Fruit fly (Drosophila melanogaster): ENCODE measurements around the gene Ciz1.
A peak's percentile ranks its signal among the peaks of the same experiment; 100 is the strongest.

dm6 chr3L:9853140-9853746, 11.2 kb upstream of the Ciz1 start:
- TF ChIP-seq dmrt93B (GFP tag; optimal IDR thresholded peaks at IDR 0.05) (no peak), pan (optimal IDR thresholded peaks at IDR 0.05) (no peak), woc (GFP tag; optimal IDR thresholded peaks at IDR 0.05) (no peak), usp (GFP tag; optimal IDR thresholded peaks at IDR 0.05) (no peak), HLH106 (tag; optimal IDR thresholded peaks at IDR 0.05) (peak; percentile 1), CG32264 (GFP tag; optimal IDR thresholded peaks at IDR 0.05) (no peak), Myc (optimal IDR thresholded peaks at IDR 0.05) (no peak), GATAd (GFP tag; optimal IDR thresholded peaks at IDR 0.05) (no peak), Dfd (GFP tag; optimal IDR thresholded peaks at IDR 0.05) (peak; percentile 92), N (GFP tag; optimal IDR thresholded peaks at IDR 0.05) (no peak)

Data from whole organism, wandering third instar larva.